Worm (Caenorhabditis elegans) whole organism, young adult: ENCODE data around the gene cest-24.

Source experiments
- B0035.1 ChIP-seq: sonication (generic microtip); optimal IDR thresholded peaks from 2 replicates; lab custom pipeline; 2016; ENCODE audit warnings: missing genetic modification characterization, mild to moderate bottlenecking, missing compliant biosample characterization, missing genotype, missing genetic modification reagents
- C06A6.2 ChIP-seq: fragments of 200-800 bp; sonication (Bioruptor generic); conservative IDR thresholded peaks from 2 replicates; pipeline ENCODE4 v1.3.6; 2022; ENCODE audit warnings: missing genetic modification characterization, missing compliant biosample characterization
- F37B4.10 ChIP-seq: fragments of 200-800 bp; sonication (Bioruptor generic); IDR thresholded peaks from 2 replicates; pipeline ENCODE4 v1.3.6; 2022; ENCODE audit warnings: missing genetic modification characterization, missing compliant biosample characterization
- F39B2.1 ChIP-seq: fragments of 200-800 bp; sonication (Bioruptor generic); IDR thresholded peaks from 2 replicates; pipeline ENCODE4 v1.3.6; 2022; ENCODE audit warnings: missing genetic modification reagents, missing genetic modification characterization, missing compliant biosample characterization
- F52B5.7 ChIP-seq: sonication (generic microtip); optimal IDR thresholded peaks from 2 replicates; lab custom pipeline; 2016; ENCODE audit warnings: mild to moderate bottlenecking, missing genetic modification characterization, missing compliant biosample characterization
- F55B11.4 ChIP-seq: sonication (generic microtip); optimal IDR thresholded peaks from 2 replicates; lab custom pipeline; 2016; ENCODE audit warnings: missing compliant biosample characterization, missing genetic modification characterization, borderline replicate concordance; ENCODE audit not compliant: insufficient read depth
- Y56A3A.18 ChIP-seq: fragments of 200-800 bp; sonication (Bioruptor generic); IDR thresholded peaks from 2 replicates; pipeline ENCODE4 v1.3.6; 2022; ENCODE audit warnings: missing genetic modification reagents, missing genetic modification characterization, missing compliant biosample characterization
- ZK185.1 ChIP-seq: sonication (generic microtip); optimal IDR thresholded peaks from 2 replicates; lab custom pipeline; 2016; ENCODE audit warnings: mild to moderate bottlenecking, missing genetic modification characterization, missing compliant biosample characterization; ENCODE audit not compliant: poor library complexity, severe bottlenecking
- aptf-3 ChIP-seq: fragments of 200-800 bp; sonication (Bioruptor generic); IDR thresholded peaks from 2 replicates; pipeline ENCODE4 v1.3.6; 2022; ENCODE audit warnings: missing genetic modification characterization, missing compliant biosample characterization
- bed-2 ChIP-seq: fragments of 200-800 bp; sonication (Bioruptor generic); IDR thresholded peaks from 2 replicates; pipeline ENCODE4 v1.3.6; 2022; ENCODE audit warnings: missing genetic modification reagents, missing genetic modification characterization, missing compliant biosample characterization
- cebp-1 ChIP-seq, 2 experiments: fragments of 200-800 bp in 1 of 2; sonication (Bioruptor generic) in 1 of 2; sonication (generic microtip) in 1 of 2; IDR thresholded peaks in 1 of 2; optimal IDR thresholded peaks in 1 of 2; 2 replicates each; pipeline versions ENCODE4 v1.3.6 to Lab custom; 2017 to 2022; ENCODE audit warnings: missing compliant biosample characterization in 2 of 2, missing genetic modification characterization in 2 of 2, mild to moderate bottlenecking in 1 of 2, missing genetic modification reagents in 1 of 2, moderate library complexity in 1 of 2
- cebp-2 ChIP-seq: fragments of 200-800 bp; sonication (Bioruptor generic); IDR thresholded peaks from 2 replicates; pipeline ENCODE4 v1.3.6; 2022; ENCODE audit warnings: missing genetic modification characterization, missing compliant biosample characterization
- ceh-27 ChIP-seq: fragments of 200-800 bp; sonication (Bioruptor generic); optimal IDR thresholded peaks from 2 replicates; lab custom pipeline; 2018; ENCODE audit warnings: mild to moderate bottlenecking, missing genetic modification characterization, moderate library complexity, missing compliant biosample characterization
- ceh-40 ChIP-seq: fragments of 200-800 bp; sonication (Bioruptor generic); IDR thresholded peaks from 2 replicates; pipeline ENCODE4 v1.3.6; 2022; ENCODE audit warnings: missing genetic modification characterization, missing compliant biosample characterization
- ceh-79 ChIP-seq: sonication (generic microtip); optimal IDR thresholded peaks from 2 replicates; lab custom pipeline; 2017; ENCODE audit warnings: mild to moderate bottlenecking, missing genetic modification characterization, missing compliant biosample characterization
- chd-7 ChIP-seq: sonication (generic microtip); optimal IDR thresholded peaks from 2 replicates; lab custom pipeline; 2016; ENCODE audit warnings: mild to moderate bottlenecking, missing genetic modification characterization, moderate library complexity, missing compliant biosample characterization
- egl-44 ChIP-seq: fragments of 200-800 bp; sonication (Bioruptor generic); IDR thresholded peaks from 2 replicates; pipeline ENCODE4 v1.3.6; 2022; ENCODE audit warnings: missing genetic modification reagents, missing genetic modification characterization, missing compliant biosample characterization
- egrh-3 ChIP-seq: fragments of 200-800 bp; sonication (Bioruptor generic); IDR thresholded peaks from 2 replicates; pipeline ENCODE4 v1.3.6; 2022; ENCODE audit warnings: missing genetic modification reagents, missing genetic modification characterization, missing compliant biosample characterization
- gei-17 ChIP-seq: fragments of 200-800 bp; sonication (Bioruptor generic); optimal IDR thresholded peaks from 2 replicates; lab custom pipeline; 2018; ENCODE audit warnings: mild to moderate bottlenecking, missing genetic modification characterization, missing compliant biosample characterization
- let-526 ChIP-seq: fragments of 200-800 bp; sonication (Bioruptor generic); IDR thresholded peaks from 2 replicates; pipeline ENCODE4 v1.3.6; 2022; ENCODE audit warnings: missing genetic modification reagents, missing genetic modification characterization, missing compliant biosample characterization
- lin-26 ChIP-seq: fragments of 200-800 bp; sonication (Bioruptor generic); IDR thresholded peaks from 2 replicates; pipeline ENCODE4 v1.3.6; 2022; ENCODE audit warnings: missing genetic modification reagents, missing genetic modification characterization, missing compliant biosample characterization
- lin-35 ChIP-seq, 3 experiments: fragments of 150-350 bp in 2 of 3; sonication (generic microtip) in 1 of 3; optimal IDR thresholded peaks; 2 replicates each; lab custom pipeline; 2014 to 2018; ENCODE audit warnings: missing biosample characterization in 3 of 3, missing genetic modification characterization in 3 of 3, missing genetic modification reagents in 3 of 3
- lir-1 ChIP-seq: fragments of 200-800 bp; sonication (Bioruptor generic); conservative IDR thresholded peaks from 2 replicates; pipeline ENCODE4 v1.3.6; 2022; ENCODE audit warnings: missing genetic modification reagents, missing genetic modification characterization, missing compliant biosample characterization
- madf-3 ChIP-seq: fragments of 200-800 bp; sonication (Bioruptor generic); IDR thresholded peaks from 2 replicates; pipeline ENCODE4 v1.3.6; 2022; ENCODE audit warnings: missing genetic modification reagents, missing genetic modification characterization, missing compliant biosample characterization
- mel-28 ChIP-seq: sonication (generic microtip); optimal IDR thresholded peaks from 2 replicates; lab custom pipeline; 2016; ENCODE audit warnings: borderline replicate concordance, mild to moderate bottlenecking, missing genetic modification characterization, missing compliant biosample characterization
- mes-4 ChIP-seq: sonication (generic microtip); optimal IDR thresholded peaks from 2 replicates; lab custom pipeline; 2016; ENCODE audit warnings: missing genotype, missing genetic modification characterization, missing compliant biosample characterization
- nhr-120 ChIP-seq: fragments of 200-800 bp; sonication (Bioruptor generic); IDR thresholded peaks from 2 replicates; pipeline ENCODE4 v1.3.6; 2022; ENCODE audit warnings: missing genetic modification characterization, missing compliant biosample characterization
- nhr-80 ChIP-seq: sonication (generic microtip); optimal IDR thresholded peaks from 2 replicates; lab custom pipeline; 2016; ENCODE audit warnings: missing genetic modification characterization, missing compliant biosample characterization
- nhr-90 ChIP-seq: sonication (generic microtip); optimal IDR thresholded peaks from 2 replicates; lab custom pipeline; 2016; ENCODE audit warnings: missing genotype, mild to moderate bottlenecking, missing genetic modification characterization, missing compliant biosample characterization
- rpc-1 ChIP-seq, 2 experiments: fragments of 150-350 bp in 1 of 2; sonication (generic microtip) in 1 of 2; optimal IDR thresholded peaks; 2 replicates each; lab custom pipeline; 2014 to 2018; ENCODE audit warnings: missing biosample characterization in 1 of 2, missing genetic modification characterization in 1 of 2, missing genetic modification reagents in 1 of 2, missing genotype in 1 of 2
- sptf-2 ChIP-seq: fragments of 200-800 bp; sonication (Bioruptor generic); optimal IDR thresholded peaks from 2 replicates; lab custom pipeline; 2018; ENCODE audit warnings: mild to moderate bottlenecking, missing genetic modification characterization, missing compliant biosample characterization
- tlf-1 ChIP-seq: fragments of 200-800 bp; sonication (Bioruptor generic); optimal IDR thresholded peaks from 2 replicates; lab custom pipeline; 2018; ENCODE audit warnings: mild to moderate bottlenecking, missing genetic modification characterization, missing compliant biosample characterization
- unc-130 ChIP-seq: sonication (generic microtip); optimal IDR thresholded peaks from 2 replicates; lab custom pipeline; 2016; ENCODE audit warnings: missing genetic modification reagents, missing genetic modification characterization, missing compliant biosample characterization
- unc-62 ChIP-seq: fragments of 150-350 bp; optimal IDR thresholded peaks from 2 replicates; lab custom pipeline; 2014; ENCODE audit warnings: missing biosample characterization, missing genetic modification reagents, missing genetic modification characterization
- zfh-2 ChIP-seq: fragments of 200-800 bp; sonication (Bioruptor generic); conservative IDR thresholded peaks from 2 replicates; pipeline ENCODE4 v1.3.6; 2022; ENCODE audit warnings: missing genetic modification reagents, missing genetic modification characterization, missing compliant biosample characterization
- ztf-18 ChIP-seq: sonication (generic microtip); optimal IDR thresholded peaks from 2 replicates; lab custom pipeline; 2016; ENCODE audit warnings: missing genotype, mild to moderate bottlenecking, missing genetic modification characterization, missing compliant biosample characterization
- ztf-22 ChIP-seq: fragments of 200-800 bp; sonication (Bioruptor generic); optimal IDR thresholded peaks from 2 replicates; lab custom pipeline; 2018; ENCODE audit warnings: mild to moderate bottlenecking, missing genetic modification characterization, moderate library complexity, missing compliant biosample characterization

The cest-24 gene

ce11 chrV:6344531-6345171, 27.9 kb downstream of the cest-24 start:
- TF ChIP-seq C06A6.2 (no peak), ceh-79 (tag; lab: Kevin White, UChicago) (no peak), F55B11.4 (tag; lab: Kevin White, UChicago) (no peak), F37B4.10 (GFP tag; lab: Robert Waterston, UW) (0 out of 2 replicates have a peak, but pooled peaks have one; percentile 45), lin-26 (GFP tag; lab: Robert Waterston, UW) (no peak), bed-2 (GFP tag; lab: Robert Waterston, UW) (no peak), rpc-1 (optimal IDR thresholded peaks at IDR 0.05; lab: Kevin White, UChicago) (no peak), rpc-1 (tag; optimal IDR thresholded peaks at IDR 0.05; lab: Kevin White, UChicago) (no peak), ztf-18 (tag; lab: Kevin White, UChicago) (no peak), egl-44 (no peak), nhr-90 (tag; lab: Kevin White, UChicago) (no peak), mes-4 (tag; lab: Kevin White, UChicago) (no peak), ceh-40 (no peak), Y56A3A.18 (GFP tag; lab: Robert Waterston, UW) (no peak), sptf-2 (GFP tag; lab: Kevin White, UChicago) (no peak), zfh-2 (peak; percentile 92), chd-7 (tag; lab: Kevin White, UChicago) (peak; percentile 41), B0035.1 (tag; lab: Kevin White, UChicago) (no peak), let-526 (GFP tag; lab: Robert Waterston, UW) (no peak), cebp-1 (GFP tag; IDR thresholded peaks at IDR 0.05; lab: Robert Waterston, UW) (no peak), cebp-1 (tag; optimal IDR thresholded peaks at IDR 0.05; lab: Kevin White, UChicago) (peak; percentile 2), unc-130 (GFP tag; lab: Kevin White, UChicago) (no peak), gei-17 (GFP tag; lab: Kevin White, UChicago) (no peak), egrh-3 (GFP tag; lab: Robert Waterston, UW) (peak; percentile 34; the same call in 1 of the 2 replicates), tlf-1 (no peak), F52B5.7 (no peak), ZK185.1 (tag; lab: Kevin White, UChicago) (no peak), unc-62 (GFP tag; lab: Kevin White, UChicago) (no peak), nhr-120 (GFP tag; lab: Robert Waterston, UW) (no peak)

- TF ChIP-seq aptf-3 (GFP tag; lab: Robert Waterston, UW) (no peak), nhr-80 (tag; lab: Kevin White, UChicago) (no peak), madf-3 (GFP tag; lab: Robert Waterston, UW) (no peak), mel-28 (tag; lab: Kevin White, UChicago) (no peak), lin-35 (GFP tag; optimal IDR thresholded peaks at IDR 0.05; lab: Kevin White, UChicago) (no peak), ztf-22 (GFP tag; lab: Kevin White, UChicago) (no peak), cebp-2 (GFP tag; lab: Robert Waterston, UW) (no peak), ceh-27 (GFP tag; lab: Kevin White, UChicago) (no peak), mes-4 (tag; lab: Kevin White, UChicago) (no peak), zfh-2 (no peak), lir-1 (GFP tag; lab: Robert Waterston, UW) (no peak), F39B2.1 (no peak)
- TF ChIP-seq, all 124 proteins: peak for 0
These were observed 29.4 kb downstream of the cest-24 start for ce11 chrV:6346043-6346618.
